Worm (Caenorhabditis elegans) whole organism, L3 larva: ENCODE measurements around the gene mec-7.

ENCODE experiments used
- R02D3.7 ChIP-seq: fragments of 150-350 bp; optimal IDR thresholded peaks from 2 replicates; lab custom pipeline; 2014; ENCODE audit warnings: missing biosample characterization, missing genetic modification characterization
- ZK546.5 ChIP-seq: sonication (generic microtip); optimal IDR thresholded peaks from 2 replicates; lab custom pipeline; 2017; ENCODE audit warnings: missing biosample characterization, missing genetic modification characterization
- aly-2 ChIP-seq: fragments of 150-350 bp; optimal IDR thresholded peaks from 2 replicates; lab custom pipeline; 2014; ENCODE audit warnings: missing biosample characterization, missing genetic modification characterization
- ceh-82 ChIP-seq: fragments of 150-350 bp; optimal IDR thresholded peaks from 2 replicates; lab custom pipeline; 2014; ENCODE audit warnings: missing biosample characterization, missing genetic modification characterization
- ceh-9 ChIP-seq: sonication (generic microtip); optimal IDR thresholded peaks from 2 replicates; lab custom pipeline; 2018; ENCODE audit warnings: missing biosample characterization, missing genetic modification characterization
- elt-2 ChIP-seq: sonication (generic microtip); optimal IDR thresholded peaks from 2 replicates; lab custom pipeline; 2016; ENCODE audit warnings: missing genetic modification reagents, mild to moderate bottlenecking, missing genetic modification characterization, missing compliant biosample characterization
- fkh-2 ChIP-seq: fragments of 150-350 bp; optimal IDR thresholded peaks from 2 replicates; lab custom pipeline; 2014; ENCODE audit warnings: missing biosample characterization, missing genetic modification reagents, missing genetic modification characterization
- jun-1 ChIP-seq: fragments of 150-350 bp; optimal IDR thresholded peaks from 2 replicates; lab custom pipeline; 2014; ENCODE audit warnings: missing biosample characterization, missing genetic modification reagents, missing genetic modification characterization
- nfya-1 ChIP-seq: sonication (generic microtip); optimal IDR thresholded peaks from 2 replicates; lab custom pipeline; 2017; ENCODE audit warnings: missing genetic modification characterization, mild to moderate bottlenecking, missing compliant biosample characterization, antibody characterized with exemption, moderate library complexity; ENCODE audit not compliant: insufficient read depth
- nhr-11 ChIP-seq: fragments of 150-350 bp; optimal IDR thresholded peaks from 2 replicates; lab custom pipeline; 2014; ENCODE audit warnings: missing biosample characterization, missing genetic modification characterization
- nhr-23 ChIP-seq: fragments of 150-350 bp; optimal IDR thresholded peaks from 2 replicates; lab custom pipeline; 2014; ENCODE audit warnings: missing biosample characterization, missing genetic modification reagents, missing genetic modification characterization
- nhr-76 ChIP-seq: fragments of 150-350 bp; sonication (generic microtip); optimal IDR thresholded peaks from 5 replicates; lab custom pipeline; 2014; ENCODE audit warnings: missing biosample characterization, missing genetic modification characterization
- pha-4 ChIP-seq: fragments of 150-350 bp; optimal IDR thresholded peaks from 2 replicates; lab custom pipeline; 2014; ENCODE audit warnings: missing biosample characterization, missing genetic modification reagents, missing genetic modification characterization
- pqm-1 ChIP-seq: fragments of 150-350 bp; optimal IDR thresholded peaks from 2 replicates; lab custom pipeline; 2017; ENCODE audit warnings: missing biosample characterization, missing genetic modification characterization, inconsistent platforms
- skn-1 ChIP-seq: fragments of 150-350 bp; optimal IDR thresholded peaks from 2 replicates; lab custom pipeline; 2014; ENCODE audit warnings: missing biosample characterization, missing genetic modification characterization
- unc-62 ChIP-seq: fragments of 150-350 bp; sonication (generic microtip); optimal IDR thresholded peaks from 4 replicates; lab custom pipeline; 2014; ENCODE audit warnings: missing biosample characterization, missing genetic modification reagents, missing genetic modification characterization
- zag-1 ChIP-seq: fragments of 150-350 bp; optimal IDR thresholded peaks from 2 replicates; lab custom pipeline; 2014; ENCODE audit warnings: missing biosample characterization, missing genetic modification characterization
- ztf-11 ChIP-seq: fragments of 150-350 bp; optimal IDR thresholded peaks from 2 replicates; lab custom pipeline; 2014; ENCODE audit warnings: missing biosample characterization, missing genetic modification characterization

mec-7 gene

ce11 chrX:7726351-7726750 is 50.1 kb downstream of the mec-7 start:
- TF ChIP-seq R02D3.7 (tag; lab: Kevin White, UChicago) = no peak
- no peak for TF ChIP-seq unc-62 (GFP tag; lab: Kevin White, UChicago)
- TF ChIP-seq ceh-82 (tag; lab: Kevin White, UChicago) = no peak
- no peak for TF ChIP-seq nfya-1 (tag; lab: Kevin White, UChicago)
- no peak for TF ChIP-seq nhr-76
- TF ChIP-seq zag-1 (tag; lab: Kevin White, UChicago) = no peak
- no peak for TF ChIP-seq nhr-11 (tag; lab: Kevin White, UChicago)
- no peak for TF ChIP-seq pha-4
- no peak for TF ChIP-seq fkh-2 (tag; lab: Kevin White, UChicago)
- TF ChIP-seq ztf-11 (tag; lab: Kevin White, UChicago) = no peak
- no peak for TF ChIP-seq aly-2 (tag; lab: Kevin White, UChicago)
- no peak for TF ChIP-seq ZK546.5 (tag; lab: Kevin White, UChicago)

- no peak for TF ChIP-seq ceh-9 (tag; lab: Kevin White, UChicago)
- TF ChIP-seq elt-2 (tag; lab: Kevin White, UChicago) = peak; percentile 99
- TF ChIP-seq jun-1 (tag; lab: Kevin White, UChicago) = peak; percentile 77
- no peak for TF ChIP-seq unc-62 (GFP tag; lab: Kevin White, UChicago)
- TF ChIP-seq ztf-11 (tag; lab: Kevin White, UChicago) = no peak
- TF ChIP-seq nhr-23 = no peak
- peak; percentile 20 for TF ChIP-seq pha-4
- TF ChIP-seq fkh-2 (tag; lab: Kevin White, UChicago) = no peak
- TF ChIP-seq pqm-1 (tag; lab: Kevin White, UChicago) = peak; percentile 97
- no peak for TF ChIP-seq nfya-1 (tag; lab: Kevin White, UChicago)
- peak; percentile 22 for TF ChIP-seq skn-1 (tag; lab: Kevin White, UChicago)
- TF ChIP-seq, all 47 proteins: peak for 5
These were observed 50.9 kb downstream of the mec-7 start, which contains the start of gene spp-14 for ce11 chrX:7725615-7726014. spp-14 (plus strand) TSS chrX:7725979.
